Fruit fly (Drosophila melanogaster) whole organism, wandering third instar larva: ENCODE measurements around the gene Ugt35C1.

Source experiments
- Abd-B ChIP-seq: fragments of >200 bp; optimal IDR thresholded peaks from 2 replicates; lab custom pipeline; 2017; ENCODE audit warnings: missing biosample characterization, missing genetic modification characterization
- brk ChIP-seq: fragments of 200-800 bp; sonication (Bioruptor generic); optimal IDR thresholded peaks from 2 replicates; lab custom pipeline; 2016; ENCODE audit warnings: missing biosample characterization, mild to moderate bottlenecking, missing genetic modification characterization
- lola ChIP-seq: fragments of >200 bp; optimal IDR thresholded peaks from 2 replicates; lab custom pipeline; 2017; ENCODE audit warnings: missing biosample characterization, missing genetic modification characterization
- sv ChIP-seq: fragments of 200-800 bp; sonication (Bioruptor generic); optimal IDR thresholded peaks from 3 replicates; lab custom pipeline; 2016; ENCODE audit warnings: missing biosample characterization, missing genetic modification characterization

dm6 chr3R:11170146-11170545 lies 42.0 kb upstream of the Ugt35C1 start, which contains the start of gene Ugt35B1:
- TF ChIP-seq sv (GFP tag; lab: Kevin White, UChicago), result no peak
- TF ChIP-seq Abd-B, result no peak
- TF ChIP-seq brk (GFP tag; lab: Kevin White, UChicago), result no peak
- TF ChIP-seq lola (GFP tag; lab: Kevin White, UChicago), result no peak
